Worm (Caenorhabditis elegans) whole organism, L1 larva: Measurements from ENCODE around the gene dnc-3.
A peak's percentile ranks its signal among the peaks of the same experiment; 100 is the strongest.

ENCODE experiments used
- C16A3.4 ChIP-seq: fragments of 150-350 bp; optimal IDR thresholded peaks from 2 replicates; lab custom pipeline; 2014; ENCODE audit warnings: missing biosample characterization, missing genetic modification characterization
- F16B12.6 ChIP-seq: fragments of 150-350 bp; optimal IDR thresholded peaks from 2 replicates; lab custom pipeline; 2014; ENCODE audit warnings: missing biosample characterization, missing genetic modification characterization
- blmp-1 ChIP-seq: fragments of 150-350 bp; optimal IDR thresholded peaks from 2 replicates; lab custom pipeline; 2014; ENCODE audit warnings: missing biosample characterization, missing genetic modification characterization
- ceh-82 ChIP-seq, 3 experiments: fragments of 150-350 bp in 1 of 3; sonication (generic microtip) in 2 of 3; optimal IDR thresholded peaks; 2 replicates each; lab custom pipeline; 2014 to 2017; ENCODE audit warnings: missing biosample characterization in 3 of 3, missing genetic modification characterization in 3 of 3
- ceh-88 ChIP-seq: fragments of 200-800 bp; sonication (Bioruptor generic); IDR thresholded peaks from 2 replicates; pipeline ENCODE4 v1.3.6; 2022; ENCODE audit warnings: missing genetic modification characterization, missing compliant biosample characterization
- ceh-90 ChIP-seq: sonication (generic microtip); optimal IDR thresholded peaks from 2 replicates; lab custom pipeline; 2016; ENCODE audit warnings: missing genetic modification characterization, missing compliant biosample characterization
- dpl-1 ChIP-seq, 3 experiments: fragments of 150-350 bp in 2 of 3; sonication (generic microtip) in 1 of 3; optimal IDR thresholded peaks; 2 replicates each; lab custom pipeline; 2014 to 2017; ENCODE audit warnings: missing biosample characterization in 3 of 3, missing genetic modification characterization in 3 of 3, missing genetic modification reagents in 3 of 3
- dsc-1 ChIP-seq: sonication (generic microtip); optimal IDR thresholded peaks from 2 replicates; lab custom pipeline; 2016; ENCODE audit warnings: mild to moderate bottlenecking, missing genetic modification characterization, missing compliant biosample characterization
- efl-1 ChIP-seq, 4 experiments: fragments of 150-350 bp; optimal IDR thresholded peaks in 3 of 4; peaks in 1 of 4; 1 replicate in 1 of 4; 2 replicates in 3 of 4; lab custom pipeline; 2014; ENCODE audit warnings: missing biosample characterization in 2 of 4, missing genetic modification characterization in 2 of 4, missing genetic modification reagents in 2 of 4
- egl-13 ChIP-seq: sonication (generic microtip); optimal IDR thresholded peaks from 2 replicates; lab custom pipeline; 2016; ENCODE audit warnings: missing genotype, missing genetic modification reagents, missing genetic modification characterization, missing compliant biosample characterization
- egl-27 ChIP-seq, 2 experiments: fragments of 150-350 bp in 1 of 2; sonication (generic microtip); optimal IDR thresholded peaks; 3 replicates each; lab custom pipeline; 2017 to 2018; ENCODE audit warnings: missing biosample characterization in 2 of 2, missing genetic modification characterization in 2 of 2, missing genetic modification reagents in 2 of 2
- ets-5 ChIP-seq: fragments of 200-800 bp; sonication (Bioruptor generic); IDR thresholded peaks from 2 replicates; pipeline ENCODE4 v1.3.6; 2022; ENCODE audit warnings: missing genetic modification characterization, missing compliant biosample characterization
- fos-1 ChIP-seq: fragments of 150-350 bp; optimal IDR thresholded peaks from 2 replicates; lab custom pipeline; 2014; ENCODE audit warnings: missing biosample characterization, missing genetic modification characterization
- grh-1 ChIP-seq: fragments of 200-800 bp; sonication (Bioruptor generic); IDR thresholded peaks from 2 replicates; pipeline ENCODE4 v1.3.6; 2022; ENCODE audit warnings: missing genetic modification reagents, missing genetic modification characterization, missing compliant biosample characterization
- hlh-4 ChIP-seq: sonication (generic microtip); optimal IDR thresholded peaks from 2 replicates; lab custom pipeline; 2016; ENCODE audit warnings: mild to moderate bottlenecking, missing genetic modification characterization, missing compliant biosample characterization
- irx-1 ChIP-seq: sonication (generic microtip); optimal IDR thresholded peaks from 2 replicates; lab custom pipeline; 2016; ENCODE audit warnings: missing genetic modification characterization, missing compliant biosample characterization
- isw-1 ChIP-seq: fragments of 200-800 bp; sonication (Bioruptor generic); IDR thresholded peaks from 2 replicates; pipeline ENCODE4 v1.3.6; 2022; ENCODE audit warnings: missing genetic modification characterization, missing compliant biosample characterization
- lin-13 ChIP-seq: fragments of 150-350 bp; optimal IDR thresholded peaks from 2 replicates; lab custom pipeline; 2014; ENCODE audit warnings: missing biosample characterization, missing genetic modification reagents, missing genetic modification characterization
- lin-14 ChIP-seq: fragments of 200-800 bp; sonication (Bioruptor generic); optimal IDR thresholded peaks from 2 replicates; lab custom pipeline; 2018; ENCODE audit warnings: mild to moderate bottlenecking, missing genetic modification characterization, moderate library complexity, missing compliant biosample characterization
- lin-15B ChIP-seq: fragments of 150-350 bp; sonication (generic microtip); optimal IDR thresholded peaks from 3 replicates; lab custom pipeline; 2014; ENCODE audit warnings: missing biosample characterization, missing genetic modification characterization
- lsy-2 ChIP-seq, 2 experiments: fragments of 150-350 bp; optimal IDR thresholded peaks; 2 replicates each; lab custom pipeline; 2014; ENCODE audit warnings: missing biosample characterization in 2 of 2, missing genetic modification characterization in 2 of 2
- mab-9 ChIP-seq: fragments of 200-800 bp; sonication (Bioruptor generic); IDR thresholded peaks from 2 replicates; pipeline ENCODE4 v1.3.6; 2022; ENCODE audit warnings: missing genetic modification reagents, missing genetic modification characterization, missing compliant biosample characterization
- mdl-1 ChIP-seq, 2 experiments: fragments of 150-350 bp; optimal IDR thresholded peaks; 2 replicates each; lab custom pipeline; 2014 to 2017; ENCODE audit warnings: missing biosample characterization in 2 of 2, missing genetic modification characterization in 2 of 2, inconsistent platforms in 1 of 2
- mep-1 ChIP-seq: fragments of 150-350 bp; optimal IDR thresholded peaks from 2 replicates; lab custom pipeline; 2014; ENCODE audit warnings: missing biosample characterization, missing genetic modification characterization
- nhr-12 ChIP-seq: sonication (generic microtip); optimal IDR thresholded peaks from 2 replicates; lab custom pipeline; 2017; ENCODE audit warnings: missing biosample characterization, missing genetic modification characterization
- nhr-19 ChIP-seq: fragments of 200-800 bp; sonication (Bioruptor generic); conservative IDR thresholded peaks from 2 replicates; pipeline ENCODE4 v1.3.6; 2022; ENCODE audit warnings: missing genetic modification characterization, missing compliant biosample characterization
- nhr-20 ChIP-seq: sonication (generic microtip); optimal IDR thresholded peaks from 2 replicates; lab custom pipeline; 2016; ENCODE audit warnings: mild to moderate bottlenecking, missing genetic modification characterization, missing compliant biosample characterization
- nhr-47 ChIP-seq: sonication (generic microtip); optimal IDR thresholded peaks from 2 replicates; lab custom pipeline; 2016; ENCODE audit warnings: mild to moderate bottlenecking, missing genetic modification characterization, moderate library complexity, missing compliant biosample characterization
- nhr-71 ChIP-seq: sonication (generic microtip); optimal IDR thresholded peaks from 2 replicates; lab custom pipeline; 2016; ENCODE audit warnings: mild to moderate bottlenecking, missing genetic modification characterization, moderate library complexity, missing compliant biosample characterization
- nhr-77 ChIP-seq: fragments of 150-350 bp; optimal IDR thresholded peaks from 2 replicates; lab custom pipeline; 2014; ENCODE audit warnings: missing biosample characterization, missing genetic modification characterization
- nhr-84 ChIP-seq: sonication (generic microtip); optimal IDR thresholded peaks from 2 replicates; lab custom pipeline; 2017; ENCODE audit warnings: missing biosample characterization, missing genetic modification characterization
- nhr-85 ChIP-seq: sonication (generic microtip); peaks from one replicate; lab custom pipeline; 2016; ENCODE audit warnings: missing genetic modification characterization, inconsistent platforms, missing compliant biosample characterization
- pax-3 ChIP-seq: fragments of 200-800 bp; sonication (Bioruptor generic); optimal IDR thresholded peaks from 2 replicates; lab custom pipeline; 2018; ENCODE audit warnings: mild to moderate bottlenecking, missing genetic modification characterization, moderate library complexity, missing compliant biosample characterization
- pqm-1 ChIP-seq: sonication (generic microtip); optimal IDR thresholded peaks from 3 replicates; lab custom pipeline; 2017; ENCODE audit warnings: missing biosample characterization, missing genetic modification characterization
- rnt-1 ChIP-seq: sonication (generic microtip); optimal IDR thresholded peaks from 2 replicates; lab custom pipeline; 2016; ENCODE audit warnings: mild to moderate bottlenecking, missing genetic modification characterization, moderate library complexity, missing compliant biosample characterization
- skn-1 ChIP-seq: fragments of 150-350 bp; optimal IDR thresholded peaks from 2 replicates; lab custom pipeline; 2014; ENCODE audit warnings: missing biosample characterization, missing genetic modification characterization
- snpc-4 ChIP-seq: fragments of 150-350 bp; optimal IDR thresholded peaks from 2 replicates; lab custom pipeline; 2014; ENCODE audit warnings: missing biosample characterization, missing genetic modification characterization
- snu-23 ChIP-seq: sonication (generic microtip); optimal IDR thresholded peaks from 2 replicates; lab custom pipeline; 2016; ENCODE audit warnings: missing genetic modification characterization, missing compliant biosample characterization
- sptf-1 ChIP-seq: fragments of 150-350 bp; optimal IDR thresholded peaks from 2 replicates; lab custom pipeline; 2014; ENCODE audit warnings: missing biosample characterization, missing genetic modification characterization
- sup-37 ChIP-seq: fragments of 200-800 bp; sonication (Bioruptor generic); optimal IDR thresholded peaks from 2 replicates; lab custom pipeline; 2018; ENCODE audit warnings: mild to moderate bottlenecking, missing genetic modification characterization, missing compliant biosample characterization
- swsn-7 ChIP-seq: sonication (generic microtip); optimal IDR thresholded peaks from 2 replicates; lab custom pipeline; 2016; ENCODE audit warnings: missing genetic modification characterization, missing compliant biosample characterization
- tbx-2 ChIP-seq: sonication (generic microtip); optimal IDR thresholded peaks from 2 replicates; lab custom pipeline; 2016; ENCODE audit warnings: missing genetic modification characterization, missing compliant biosample characterization
- unc-130 ChIP-seq: fragments of 150-350 bp; optimal IDR thresholded peaks from 2 replicates; lab custom pipeline; 2017; ENCODE audit warnings: missing biosample characterization, missing genetic modification characterization, inconsistent platforms
- unc-30 ChIP-seq: sonication (generic microtip); optimal IDR thresholded peaks from 2 replicates; lab custom pipeline; 2017; ENCODE audit warnings: missing biosample characterization, missing genetic modification characterization
- vab-15 ChIP-seq: sonication (generic microtip); optimal IDR thresholded peaks from 2 replicates; lab custom pipeline; 2017; ENCODE audit warnings: missing genotype, mild to moderate bottlenecking, missing genetic modification characterization, missing compliant biosample characterization
- xbp-1 ChIP-seq: sonication (generic microtip); optimal IDR thresholded peaks from 2 replicates; lab custom pipeline; 2016; ENCODE audit warnings: missing genetic modification characterization, missing compliant biosample characterization
- zip-4 ChIP-seq: fragments of 200-800 bp; sonication (Bioruptor generic); optimal IDR thresholded peaks from 2 replicates; lab custom pipeline; 2018; ENCODE audit warnings: mild to moderate bottlenecking, missing genetic modification characterization, moderate library complexity, missing compliant biosample characterization
- ztf-4 ChIP-seq: fragments of 150-350 bp; optimal IDR thresholded peaks from 2 replicates; lab custom pipeline; 2014; ENCODE audit warnings: missing biosample characterization, missing genetic modification characterization

dnc-3 gene

ce11 chrII:3520988-3521850 lies 32.3 kb upstream of the dnc-3 start, which contains the start of gene W09G10.9 (continued):
- TF ChIP-seq ets-5 (no peak), dpl-1 (GFP tag; optimal IDR thresholded peaks at IDR 0.05; lab: Kevin White, UChicago) (peak; percentile 8 to 47 (median 43)), hlh-4 (tag; lab: Kevin White, UChicago) (no peak), unc-30 (tag; lab: Kevin White, UChicago) (no peak), ceh-90 (tag; lab: Kevin White, UChicago) (no peak), nhr-19 (GFP tag; lab: Robert Waterston, UW) (peak; percentile 88), tbx-2 (tag; lab: Kevin White, UChicago) (peak; percentile 66), lsy-2 (tag; optimal IDR thresholded peaks at IDR 0.05; lab: Kevin White, UChicago) (peak; percentile 72 to 77), ceh-88 (GFP tag; lab: Robert Waterston, UW) (peak; percentile 73), unc-130 (tag; lab: Kevin White, UChicago) (peak; percentile 10), skn-1 (tag; lab: Kevin White, UChicago) (peak; percentile 41), F16B12.6 (tag; lab: Kevin White, UChicago) (peak; percentile 48), ztf-4 (tag; lab: Kevin White, UChicago) (no peak), nhr-12 (no peak), lin-15B (tag; lab: Kevin White, UChicago) (peak; percentile 13), pqm-1 (tag; lab: Kevin White, UChicago) (no peak), pax-3 (tag; lab: Kevin White, UChicago) (no peak), sptf-1 (tag; lab: Kevin White, UChicago) (no peak), irx-1 (peak; percentile 40), egl-27 (tag; optimal IDR thresholded peaks at IDR 0.05; lab: Kevin White, UChicago) (no peak), zip-4 (GFP tag; lab: Kevin White, UChicago) (peak; percentile 27), lin-14 (GFP tag; lab: Kevin White, UChicago) (peak; percentile 71), snu-23 (GFP tag; lab: Kevin White, UChicago) (peak; percentile 83), grh-1 (peak; percentile 34; the same call in 1 of the 2 replicates), sup-37 (GFP tag; lab: Kevin White, UChicago) (no peak), isw-1 (GFP tag; lab: Robert Waterston, UW) (peak; percentile 76), vab-15 (no peak), nhr-71 (peak; percentile 80), snpc-4 (peak; percentile 27), nhr-84 (no peak)
- TF ChIP-seq, all 84 proteins: peak for 43

ce11 chrII:3523547-3523946 lies 30.0 kb upstream of the dnc-3 start:
- peak; percentile 77 for TF ChIP-seq pax-3 (tag; lab: Kevin White, UChicago)
- peak in 1 of 2 experiments; percentile 27 for TF ChIP-seq mdl-1 (tag; optimal IDR thresholded peaks at IDR 0.05; lab: Kevin White, UChicago)
- TF ChIP-seq ceh-88 (GFP tag; lab: Robert Waterston, UW) = peak; percentile 82
- TF ChIP-seq C16A3.4 (tag; lab: Kevin White, UChicago) = peak; percentile 51
- peak; percentile 70 for TF ChIP-seq nhr-85 (tag; lab: Kevin White, UChicago)
- peak; percentile 73 for TF ChIP-seq swsn-7 (tag; lab: Kevin White, UChicago)
- TF ChIP-seq xbp-1 (tag; lab: Kevin White, UChicago) = peak; percentile 69
- peak; percentile 73 for TF ChIP-seq rnt-1 (tag; lab: Kevin White, UChicago)
- TF ChIP-seq snu-23 (GFP tag; lab: Kevin White, UChicago) = peak; percentile 85
- TF ChIP-seq ceh-82 (tag; optimal IDR thresholded peaks at IDR 0.05; lab: Kevin White, UChicago) = peak in 2 of 3 experiments; percentile 50 to 54
- TF ChIP-seq grh-1 = peak; percentile 83
- peak; percentile 15 for TF ChIP-seq blmp-1 (tag; lab: Kevin White, UChicago)
- TF ChIP-seq tbx-2 (tag; lab: Kevin White, UChicago) = peak; percentile 74
- TF ChIP-seq nhr-19 (GFP tag; lab: Robert Waterston, UW) = peak; percentile 88
- peak; percentile 45 for TF ChIP-seq egl-13 (tag; lab: Kevin White, UChicago)
- TF ChIP-seq mab-9 (GFP tag; lab: Robert Waterston, UW) = peak; percentile 60; the same call in 1 of the 2 replicates
- peak; percentile 47 to 73 (median 67) for TF ChIP-seq dpl-1 (GFP tag; optimal IDR thresholded peaks at IDR 0.05; lab: Kevin White, UChicago)
- TF ChIP-seq lin-13 (GFP tag; lab: Kevin White, UChicago) = peak; percentile 61
- peak; percentile 13 for TF ChIP-seq snpc-4
- peak; percentile 84 for TF ChIP-seq nhr-47 (tag; lab: Kevin White, UChicago)
- TF ChIP-seq lsy-2 (tag; optimal IDR thresholded peaks at IDR 0.05; lab: Kevin White, UChicago) = peak; percentile 94 to 97
- TF ChIP-seq fos-1 (tag; lab: Kevin White, UChicago) = peak; percentile 25
- peak; percentile 80 for TF ChIP-seq F16B12.6 (tag; lab: Kevin White, UChicago)
- peak; percentile 71 to 79 for TF ChIP-seq efl-1 (optimal IDR thresholded peaks at IDR 0.05; lab: Kevin White, UChicago)
- peak; percentile 66 to 97 for TF ChIP-seq efl-1 (GFP tag; optimal IDR thresholded peaks at IDR 0.05 in 1 of 2; lab: Kevin White, UChicago)
- peak; percentile 79 for TF ChIP-seq nhr-20
- TF ChIP-seq dsc-1 (tag; lab: Kevin White, UChicago) = peak; percentile 58
- peak; percentile 87 for TF ChIP-seq nhr-77 (tag; lab: Kevin White, UChicago)
- peak; percentile 88 for TF ChIP-seq nhr-71
- peak; percentile 45 for TF ChIP-seq mep-1
